Worm (Caenorhabditis elegans): ENCODE measurements around the gene ubxn-3.

Gene ubxn-3

DNA sequence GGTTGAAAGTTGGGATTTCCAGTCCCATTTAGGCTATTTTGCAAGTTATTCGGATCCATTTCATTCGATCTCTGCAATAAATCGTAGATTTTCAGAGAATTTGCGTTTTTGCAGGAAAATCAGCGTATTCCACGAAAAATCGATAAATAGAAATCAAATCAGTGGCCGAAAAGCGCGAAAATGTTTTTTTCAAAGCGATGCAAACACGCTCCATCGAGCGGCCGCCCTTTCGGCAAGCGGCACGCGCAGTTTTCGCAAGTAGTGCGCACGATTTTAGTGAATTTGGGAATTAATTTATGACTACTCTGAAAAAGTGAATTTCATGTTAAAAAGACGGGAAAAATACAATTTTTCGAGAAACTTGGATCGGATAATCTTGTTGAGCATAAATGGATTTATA lies 34.7 kb upstream of the ubxn-3 start (continued):
- TF ChIP-seq blmp-1 (tag; optimal IDR thresholded peaks at IDR 0.05; ENCODE audit: insufficient read depth) (peak; percentile 70), nhr-11 (tag; optimal IDR thresholded peaks at IDR 0.05) (no peak), fos-1 (tag; optimal IDR thresholded peaks at IDR 0.05) (peak; percentile 90), gmeb-1 (tag; optimal IDR thresholded peaks at IDR 0.05) (peak; percentile 95), nhr-129 (tag; optimal IDR thresholded peaks at IDR 0.05) (peak; percentile 95), sma-9 (GFP tag; optimal IDR thresholded peaks at IDR 0.05) (peak; percentile 96), sma-9 (tag; optimal IDR thresholded peaks at IDR 0.05) (no peak), mab-5 (tag; optimal IDR thresholded peaks at IDR 0.05) (peak; percentile 96), Y55F3AM.14 (GFP tag; optimal IDR thresholded peaks at IDR 0.05) (peak; percentile 72), ztf-1 (GFP tag; conservative IDR thresholded peaks at IDR 0.05) (no peak), ztf-4 (tag; optimal IDR thresholded peaks at IDR 0.05) (peak; percentile 84), F13H6.1 (tag; optimal IDR thresholded peaks at IDR 0.05) (peak; percentile 97), nhr-237 (tag; optimal IDR thresholded peaks at IDR 0.05) (peak; percentile 75), elt-3 (tag; optimal IDR thresholded peaks at IDR 0.05) (no peak), mbf-1 (tag; optimal IDR thresholded peaks at IDR 0.05) (peak; percentile 7), nhr-77 (tag; optimal IDR thresholded peaks at IDR 0.05) (peak; percentile 64), egl-27 (tag; optimal IDR thresholded peaks at IDR 0.05) (peak; percentile 90)

ce11 chrII:247736-248135 lies 27.3 kb upstream of the ubxn-3 start:
- TF ChIP-seq nhr-12 (tag; optimal IDR thresholded peaks at IDR 0.05) = no peak
- no peak for TF ChIP-seq zag-1 (tag; optimal IDR thresholded peaks at IDR 0.05)
- no peak for TF ChIP-seq nhr-11 (tag; optimal IDR thresholded peaks at IDR 0.05)
- TF ChIP-seq ceh-82 (tag; optimal IDR thresholded peaks at IDR 0.05) = no peak
- TF ChIP-seq nhr-129 (tag; optimal IDR thresholded peaks at IDR 0.05) = no peak
- no peak for TF ChIP-seq gmeb-1 (tag; optimal IDR thresholded peaks at IDR 0.05)
- TF ChIP-seq ama-1 (optimal IDR thresholded peaks at IDR 0.05) = no peak
- no peak for TF ChIP-seq Y55F3AM.14 (GFP tag; optimal IDR thresholded peaks at IDR 0.05)
- TF ChIP-seq snpc-4 (tag; optimal IDR thresholded peaks at IDR 0.05) = no peak
- TF ChIP-seq C34F6.9 (tag; optimal IDR thresholded peaks at IDR 0.05) = no peak

DNA sequence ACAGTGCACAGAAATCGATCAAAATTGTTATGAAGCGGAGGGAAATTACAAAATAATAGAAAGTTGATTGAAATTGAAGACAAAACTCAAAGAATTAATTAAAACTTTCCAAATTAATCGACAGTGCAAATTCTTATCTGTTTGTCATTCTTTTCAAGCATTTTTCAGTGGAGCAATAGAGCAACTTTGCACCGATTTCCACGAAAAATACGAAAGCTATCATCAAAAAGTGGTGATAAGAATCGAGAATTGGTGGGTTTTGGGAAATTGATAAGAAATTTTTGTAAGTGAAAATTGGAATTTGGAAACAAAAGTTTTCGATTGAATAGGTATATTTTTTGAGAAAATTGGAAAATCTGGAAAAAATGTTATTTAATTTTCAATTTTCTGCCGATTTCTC lies 19.6 kb upstream of the ubxn-3 start:
- TF ChIP-seq dmd-4 (tag; optimal IDR thresholded peaks at IDR 0.05) = no peak
- no peak for TF ChIP-seq nhr-129 (tag; optimal IDR thresholded peaks at IDR 0.05)
- TF ChIP-seq skn-1 (tag; optimal IDR thresholded peaks at IDR 0.05) = peak; percentile 88
- TF ChIP-seq ama-1 (optimal IDR thresholded peaks at IDR 0.05) = no peak
- TF ChIP-seq gmeb-1 (tag; optimal IDR thresholded peaks at IDR 0.05) = peak; percentile 18
- TF ChIP-seq crh-2 (tag; optimal IDR thresholded peaks at IDR 0.05) = peak; percentile 47
- no peak for TF ChIP-seq ceh-82 (tag; optimal IDR thresholded peaks at IDR 0.05)
- TF ChIP-seq Y55F3AM.14 (GFP tag; optimal IDR thresholded peaks at IDR 0.05) = no peak
- peak; percentile 95 for TF ChIP-seq fos-1 (tag; optimal IDR thresholded peaks at IDR 0.05)

DNA sequence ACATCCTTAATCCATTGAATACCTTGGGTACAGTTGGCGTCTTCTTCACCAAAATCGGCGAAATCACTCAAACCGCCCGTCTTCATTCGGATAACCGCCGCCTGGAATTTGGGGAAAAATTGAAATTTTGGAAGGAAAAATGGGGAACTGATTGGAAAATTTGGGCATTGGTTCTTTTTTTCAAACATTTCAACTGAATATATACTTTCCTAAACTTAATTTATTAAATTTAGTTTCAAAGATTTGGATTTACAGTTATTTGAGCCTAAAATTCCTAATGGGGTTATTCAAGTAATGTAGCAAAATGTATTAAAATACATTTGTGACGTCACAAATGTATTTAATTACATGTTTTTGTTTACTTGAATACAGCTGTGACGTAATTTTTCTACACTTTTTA lies 17.3 kb upstream of the ubxn-3 start, which contains the start of gene laat-1:
Gene laat-1, minus strand, starts transcription at position 101 of the 400 bp plus-strand sequence.
- TF ChIP-seq blmp-1 (tag; optimal IDR thresholded peaks at IDR 0.05; ENCODE audit: insufficient read depth) = no peak
- TF ChIP-seq ceh-16 (tag; optimal IDR thresholded peaks at IDR 0.05) = no peak
- TF ChIP-seq nhr-10 (tag; optimal IDR thresholded peaks at IDR 0.05) = no peak
- no peak for TF ChIP-seq ceh-82 (tag; optimal IDR thresholded peaks at IDR 0.05)
- no peak for TF ChIP-seq nhr-12 (tag; optimal IDR thresholded peaks at IDR 0.05)
- no peak for TF ChIP-seq fos-1 (tag; optimal IDR thresholded peaks at IDR 0.05)
- no peak for TF ChIP-seq lin-13 (GFP tag; optimal IDR thresholded peaks at IDR 0.05)
- TF ChIP-seq R02D3.7 (tag; optimal IDR thresholded peaks at IDR 0.05) = no peak
- TF ChIP-seq sma-9 (GFP tag; optimal IDR thresholded peaks at IDR 0.05) = no peak
- TF ChIP-seq sma-9 (tag; optimal IDR thresholded peaks at IDR 0.05) = no peak
- no peak for TF ChIP-seq nhr-77 (tag; optimal IDR thresholded peaks at IDR 0.05)
- TF ChIP-seq mab-5 (tag; optimal IDR thresholded peaks at IDR 0.05) = no peak
- TF ChIP-seq egl-27 (tag; optimal IDR thresholded peaks at IDR 0.05) = no peak
- TF ChIP-seq nhr-21 (tag; optimal IDR thresholded peaks at IDR 0.05) = no peak
- no peak for TF ChIP-seq ztf-4 (tag; optimal IDR thresholded peaks at IDR 0.05)
- TF ChIP-seq skn-1 (tag; optimal IDR thresholded peaks at IDR 0.05) = no peak
- TF ChIP-seq nhr-11 (tag; optimal IDR thresholded peaks at IDR 0.05) = no peak
- no peak for TF ChIP-seq aly-2 (tag; optimal IDR thresholded peaks at IDR 0.05)
- no peak for TF ChIP-seq sem-4 (tag; optimal IDR thresholded peaks at IDR 0.05)
- TF ChIP-seq peb-1 (tag; optimal IDR thresholded peaks at IDR 0.05) = no peak
- no peak for TF ChIP-seq elt-1 (tag; optimal IDR thresholded peaks at IDR 0.05)

DNA sequence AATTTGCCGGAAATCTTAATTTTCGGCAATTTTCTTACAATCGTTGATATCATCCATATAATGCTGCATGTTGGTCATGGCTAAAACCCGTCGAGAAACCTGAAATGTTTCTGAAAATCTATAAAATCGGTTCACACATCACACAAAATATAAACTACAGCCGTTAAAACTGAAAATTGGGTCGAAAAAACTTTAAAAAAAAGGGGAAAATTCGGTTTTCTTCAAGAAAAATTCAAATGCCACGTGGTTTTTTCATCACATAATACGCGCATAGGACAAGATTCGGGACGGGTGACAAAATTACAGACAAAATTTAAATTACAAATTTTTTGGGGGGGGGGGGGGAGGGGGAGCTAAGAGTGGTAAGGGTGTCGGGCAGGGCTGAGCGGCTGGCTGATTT lies 12.2 kb upstream of the ubxn-3 start, which contains the start of gene Y43H11AL.1:
Gene Y43H11AL.1, minus strand, starts transcription at position 101 of the 400 bp plus-strand sequence.
- TF ChIP-seq unc-55 (GFP tag; optimal IDR thresholded peaks at IDR 0.05) = no peak
- no peak for TF ChIP-seq nhr-77 (tag; optimal IDR thresholded peaks at IDR 0.05)
- TF ChIP-seq alr-1 (tag; optimal IDR thresholded peaks at IDR 0.05) = no peak
- no peak for TF ChIP-seq ceh-16 (tag; optimal IDR thresholded peaks at IDR 0.05)
- no peak for TF ChIP-seq peb-1 (tag; optimal IDR thresholded peaks at IDR 0.05)
- no peak for TF ChIP-seq R02D3.7 (tag; optimal IDR thresholded peaks at IDR 0.05)
- TF ChIP-seq lin-11 (tag; optimal IDR thresholded peaks at IDR 0.05) = no peak
- no peak for TF ChIP-seq aly-2 (tag; optimal IDR thresholded peaks at IDR 0.05)
- no peak for TF ChIP-seq mab-5 (tag; optimal IDR thresholded peaks at IDR 0.05)
- TF ChIP-seq sma-3 (GFP tag; optimal IDR thresholded peaks at IDR 0.05) = no peak
- no peak for TF ChIP-seq fos-1 (tag; optimal IDR thresholded peaks at IDR 0.05)
- TF ChIP-seq snpc-4 (tag; optimal IDR thresholded peaks at IDR 0.05) = no peak
- TF ChIP-seq unc-62 (GFP tag; optimal IDR thresholded peaks at IDR 0.05) = no peak
- TF ChIP-seq ztf-4 (tag; optimal IDR thresholded peaks at IDR 0.05) = no peak
- TF ChIP-seq F13H6.1 (tag; optimal IDR thresholded peaks at IDR 0.05) = no peak
- TF ChIP-seq gmeb-1 (tag; optimal IDR thresholded peaks at IDR 0.05) = no peak
